Fruit fly (Drosophila melanogaster): ENCODE results near the gene CG9855.
A peak's percentile ranks its signal among the peaks of the same experiment; 100 is the strongest.

dm6 chr3R:4402884-4403705 lies 5.4 kb upstream of the CG9855 start, which contains the start of gene lost:
- TF ChIP-seq h (GFP tag; optimal IDR thresholded peaks at IDR 0.05) (no peak), br (GFP tag; optimal IDR thresholded peaks at IDR 0.05) (no peak), pan (optimal IDR thresholded peaks at IDR 0.05) (no peak), rgr (GFP tag; optimal IDR thresholded peaks at IDR 0.05) (peak; percentile 43), foxo (GFP tag; optimal IDR thresholded peaks at IDR 0.05) (no peak), Rel (GFP tag; optimal IDR thresholded peaks at IDR 0.05) (no peak), Rel (tag; optimal IDR thresholded peaks at IDR 0.05) (peak; percentile 58), OdsH (GFP tag; optimal IDR thresholded peaks at IDR 0.05) (no peak), tai (GFP tag; optimal IDR thresholded peaks at IDR 0.05) (no peak), Hr78 (GFP tag; optimal IDR thresholded peaks at IDR 0.05) (no peak), GATAd (GFP tag; optimal IDR thresholded peaks at IDR 0.05) (no peak)

Data from whole organism, wandering third instar larva.